Worm (Caenorhabditis elegans): ENCODE measurements around the gene cdc-42.
A peak's percentile ranks its signal among the peaks of the same experiment; 100 is the strongest.

cdc-42 gene

DNA sequence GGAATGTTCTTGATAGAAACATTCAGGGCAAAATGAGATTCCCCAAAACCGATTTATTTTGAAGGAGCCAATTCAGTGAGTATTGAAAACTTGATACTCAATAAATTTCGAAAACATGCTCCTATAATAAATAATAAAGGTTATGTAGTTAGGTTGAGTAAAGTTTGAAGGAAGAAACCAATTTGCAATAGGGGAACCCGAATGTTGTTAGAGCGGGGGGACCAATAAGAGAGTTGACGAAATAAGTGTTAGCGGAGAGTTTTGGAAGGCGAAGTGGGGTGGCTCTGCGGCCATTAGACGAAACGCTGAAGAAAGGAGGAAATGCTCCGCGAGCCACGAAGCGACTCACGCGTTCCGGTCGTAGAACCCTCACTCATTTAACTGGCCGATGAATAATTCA lies 8.7 kb downstream of the cdc-42 start:
- TF ChIP-seq mml-1 (tag; optimal IDR thresholded peaks at IDR 0.05) (no peak), snpc-4 (tag; optimal IDR thresholded peaks at IDR 0.05) (no peak), nfya-1 (tag; optimal IDR thresholded peaks at IDR 0.05; ENCODE audit: insufficient read depth) (peak; percentile 33), R02D3.7 (tag; optimal IDR thresholded peaks at IDR 0.05) (no peak), nhr-28 (tag; optimal IDR thresholded peaks at IDR 0.05) (no peak)

DNA sequence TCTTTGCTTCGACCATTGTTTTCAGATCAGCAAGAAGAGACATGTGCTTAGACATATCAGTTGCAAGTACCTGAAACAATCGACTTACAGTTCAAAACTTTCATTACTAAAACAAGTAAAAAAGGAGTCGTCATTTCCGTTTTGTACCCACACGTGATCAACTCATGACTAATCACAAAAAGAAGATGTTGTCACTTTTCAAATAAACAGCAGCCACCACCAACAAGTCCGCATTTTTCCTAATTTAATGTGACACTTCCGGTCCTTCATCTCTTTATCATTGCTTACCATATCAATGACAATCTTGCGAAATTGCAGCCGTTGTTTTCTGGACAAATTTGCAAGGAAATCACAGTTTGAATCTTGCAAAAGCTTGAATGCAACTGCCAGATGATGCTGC lies 12.4 kb downstream of the cdc-42 start:
- TF ChIP-seq unc-39 (tag; optimal IDR thresholded peaks at IDR 0.05) (no peak), nhr-25 (tag; optimal IDR thresholded peaks at IDR 0.05) (peak; percentile 20), jun-1 (tag; optimal IDR thresholded peaks at IDR 0.05) (no peak), nhr-43 (tag; optimal IDR thresholded peaks at IDR 0.05; ENCODE audit: poor library complexity, severe bottlenecking) (peak; percentile 5)

DNA sequence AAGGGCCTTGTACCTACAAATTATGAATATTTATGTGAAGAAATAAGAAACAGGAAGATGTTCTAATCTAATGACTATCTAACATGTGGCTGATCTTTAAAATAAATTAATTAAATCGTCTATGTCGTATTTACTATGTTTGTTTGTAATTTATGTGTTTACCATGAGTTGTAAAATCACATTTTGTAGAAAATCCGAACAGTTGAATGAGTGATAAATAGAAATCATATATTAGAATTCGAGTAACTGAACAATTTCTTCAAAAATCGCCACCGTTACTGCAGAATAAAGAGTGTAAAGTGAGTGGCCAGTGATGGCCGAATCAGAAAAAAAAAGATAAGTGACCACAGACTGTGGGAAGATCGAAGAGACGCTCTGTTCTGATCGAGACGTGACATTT lies 13.8 kb downstream of the cdc-42 start:
- TF ChIP-seq nhr-77 (tag; optimal IDR thresholded peaks at IDR 0.05), result no peak
- TF ChIP-seq eor-1 (tag; optimal IDR thresholded peaks at IDR 0.05), result no peak
- no peak for TF ChIP-seq nhr-43 (tag; optimal IDR thresholded peaks at IDR 0.05; ENCODE audit: poor library complexity, severe bottlenecking)
- TF ChIP-seq ztf-4 (tag; optimal IDR thresholded peaks at IDR 0.05), result no peak
- no peak for TF ChIP-seq nhr-23 (tag; optimal IDR thresholded peaks at IDR 0.05)
- TF ChIP-seq ztf-11 (tag; optimal IDR thresholded peaks at IDR 0.05), result no peak
- no peak for TF ChIP-seq nhr-12 (tag; optimal IDR thresholded peaks at IDR 0.05)
- no peak for TF ChIP-seq mdl-1 (tag; optimal IDR thresholded peaks at IDR 0.05)
- no peak for TF ChIP-seq zag-1 (tag; optimal IDR thresholded peaks at IDR 0.05)
- TF ChIP-seq ceh-16 (tag; optimal IDR thresholded peaks at IDR 0.05), result no peak

DNA sequence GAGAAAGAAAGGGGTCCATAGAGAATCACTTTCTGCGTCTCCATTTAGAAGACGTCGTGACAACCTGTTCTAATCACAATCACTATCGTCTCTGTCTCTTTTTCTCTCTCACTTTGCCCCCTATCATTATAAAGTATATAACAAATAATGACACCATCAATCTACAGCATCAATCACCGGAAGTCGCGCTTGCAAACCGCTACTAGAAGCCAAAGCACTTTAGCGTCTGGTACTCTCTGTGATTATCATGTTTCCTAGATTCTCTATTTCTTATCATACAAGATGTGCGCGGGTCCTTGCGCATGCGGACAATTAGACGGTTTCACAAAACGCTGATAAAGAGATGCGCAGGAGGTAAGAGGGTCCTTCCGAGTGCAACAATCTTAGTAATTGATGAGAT lies 14.9 kb downstream of the cdc-42 start:
- TF ChIP-seq nhr-23 (tag; optimal IDR thresholded peaks at IDR 0.05) (peak; percentile 90), egl-5 (tag; optimal IDR thresholded peaks at IDR 0.05) (no peak), ceh-28 (tag; optimal IDR thresholded peaks at IDR 0.05) (peak; percentile 27), pqm-1 (tag; optimal IDR thresholded peaks at IDR 0.05) (no peak), nhr-43 (tag; optimal IDR thresholded peaks at IDR 0.05; ENCODE audit: poor library complexity, severe bottlenecking) (peak; percentile 88), lin-15B (tag; optimal IDR thresholded peaks at IDR 0.05) (peak; percentile 3), nhr-25 (tag; optimal IDR thresholded peaks at IDR 0.05) (peak; percentile 63), unc-62 (GFP tag; optimal IDR thresholded peaks at IDR 0.05) (peak; percentile 52), elt-3 (tag; optimal IDR thresholded peaks at IDR 0.05) (peak in 2 of 3 experiments; percentile 35 to 95), ZK546.5 (tag; optimal IDR thresholded peaks at IDR 0.05) (no peak), nhr-12 (tag; optimal IDR thresholded peaks at IDR 0.05) (no peak), nhr-77 (tag; optimal IDR thresholded peaks at IDR 0.05) (peak; percentile 15), R02D3.7 (tag; optimal IDR thresholded peaks at IDR 0.05) (peak; percentile 11)

DNA sequence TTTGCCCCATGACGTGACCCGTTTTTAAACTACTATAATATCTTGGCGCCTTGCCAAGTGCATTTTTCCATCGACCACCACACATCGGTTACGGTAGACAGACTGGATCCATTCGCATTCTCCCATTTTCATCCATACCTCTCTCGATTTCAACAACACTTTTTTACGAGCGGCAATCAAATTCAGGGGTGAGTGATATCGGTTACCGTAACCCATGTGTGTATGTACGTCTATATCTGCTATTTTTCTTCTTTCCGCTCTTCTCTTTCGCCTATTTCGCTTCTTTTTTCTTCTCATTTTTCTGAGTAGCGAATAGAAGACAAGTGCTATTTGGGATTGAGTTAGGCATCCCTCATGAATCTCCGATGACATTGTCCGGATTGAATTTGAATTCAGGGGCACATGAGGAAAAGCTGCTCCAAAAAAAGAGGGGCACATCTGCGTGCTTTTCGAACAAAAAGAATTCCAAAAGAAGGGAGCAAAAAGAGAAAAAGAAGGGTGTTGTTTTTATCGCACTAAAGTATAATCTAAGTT lies 15.5 kb downstream of the cdc-42 start:
- TF ChIP-seq nfya-1 (tag; optimal IDR thresholded peaks at IDR 0.05; ENCODE audit: insufficient read depth) (peak; percentile 8), jun-1 (tag; optimal IDR thresholded peaks at IDR 0.05) (no peak), nhr-43 (tag; optimal IDR thresholded peaks at IDR 0.05; ENCODE audit: poor library complexity, severe bottlenecking) (peak; percentile 19), fkh-10 (GFP tag; optimal IDR thresholded peaks at IDR 0.05) (peak; percentile 79)

DNA sequence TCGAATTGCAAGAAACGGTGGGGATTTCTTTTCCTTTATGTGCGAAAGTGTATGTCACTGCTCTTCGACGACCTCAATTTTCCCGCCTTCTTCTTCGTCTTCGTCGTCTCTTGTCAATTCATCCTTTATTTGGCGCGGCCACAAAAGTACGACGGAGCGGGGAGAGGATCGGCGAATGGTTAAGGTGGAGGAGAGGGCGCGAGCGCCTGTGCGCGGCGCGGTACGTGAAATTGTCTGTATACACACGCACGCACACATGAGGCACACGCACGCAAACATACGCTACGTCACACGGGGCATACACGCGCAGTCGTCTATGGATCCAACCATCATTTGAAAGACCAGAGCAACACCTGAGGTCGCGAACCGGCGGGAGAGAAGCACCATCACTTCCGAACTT lies 19.0 kb downstream of the cdc-42 start:
- TF ChIP-seq ztf-11 (tag; optimal IDR thresholded peaks at IDR 0.05), result no peak
- peak; percentile 22 for TF ChIP-seq pha-4 (tag; optimal IDR thresholded peaks at IDR 0.05)
- no peak for TF ChIP-seq hmg-11 (tag; optimal IDR thresholded peaks at IDR 0.05)
- TF ChIP-seq nhr-12 (tag; optimal IDR thresholded peaks at IDR 0.05), result no peak
- TF ChIP-seq elt-1 (tag; optimal IDR thresholded peaks at IDR 0.05), result no peak
- TF ChIP-seq elt-3 (tag; optimal IDR thresholded peaks at IDR 0.05), result no peak
- no peak for TF ChIP-seq lin-15B (tag; optimal IDR thresholded peaks at IDR 0.05)

DNA sequence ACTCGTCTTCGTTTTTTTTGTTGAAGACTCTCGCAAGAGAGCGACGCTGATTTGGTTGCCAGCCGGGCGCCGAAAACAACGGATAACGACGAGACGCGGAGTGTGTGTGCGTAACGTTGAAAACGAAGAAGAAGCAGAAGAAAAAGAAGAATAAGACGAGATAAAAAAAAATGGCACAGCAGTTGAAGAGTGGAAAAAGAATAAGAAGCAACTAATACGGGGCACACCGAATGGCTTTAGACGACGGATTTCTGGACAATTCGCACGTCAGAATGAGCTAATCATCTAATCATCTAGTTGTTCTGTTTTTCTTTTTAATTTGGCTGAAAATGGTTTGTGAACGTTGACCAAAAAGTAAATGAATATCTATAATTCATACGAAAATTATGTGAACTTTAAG lies 20.7 kb downstream of the cdc-42 start:
- TF ChIP-seq elt-1 (tag; optimal IDR thresholded peaks at IDR 0.05) (no peak), nfya-1 (tag; optimal IDR thresholded peaks at IDR 0.05; ENCODE audit: insufficient read depth) (peak; percentile 6)

Measured in whole organism, L3 larva.